Fruit fly (Drosophila melanogaster) whole organism, embryonic: Measurements from ENCODE around the gene BORCS6.
A peak's percentile ranks its signal among the peaks of the same experiment; 100 is the strongest.

Source experiments
- Abd-B ChIP-seq: fragments of 200-800 bp; sonication (Bioruptor generic); optimal IDR thresholded peaks from 2 replicates; lab custom pipeline; 2018; ENCODE audit warnings: missing biosample characterization, mild to moderate bottlenecking, missing genetic modification characterization, moderate library complexity
- CG10321 ChIP-seq: fragments of 200-800 bp; sonication (Bioruptor generic); IDR thresholded peaks from 2 replicates; pipeline ENCODE4 v1.3.6; 2022; ENCODE audit warnings: missing biosample characterization, missing genetic modification characterization
- CG10979 ChIP-seq: fragments of 200-800 bp; sonication (Bioruptor generic); optimal IDR thresholded peaks from 2 replicates; lab custom pipeline; 2018; ENCODE audit warnings: missing biosample characterization, mild to moderate bottlenecking, missing genetic modification characterization, moderate library complexity
- CG11560 ChIP-seq: fragments of 200-800 bp; sonication (Bioruptor generic); IDR thresholded peaks from 3 replicates; pipeline ENCODE4 v1.3.6; 2022; ENCODE audit warnings: missing biosample characterization, missing genetic modification characterization
- CG12769 ChIP-seq: fragments of 200-800 bp; sonication (Bioruptor generic); optimal IDR thresholded peaks from 2 replicates; lab custom pipeline; 2019; ENCODE audit warnings: missing biosample characterization, mild to moderate bottlenecking, missing genetic modification characterization, moderate library complexity
- CG13287 ChIP-seq: fragments of 200-800 bp; sonication (Bioruptor generic); IDR thresholded peaks from 2 replicates; pipeline ENCODE4 v1.3.6; 2022; ENCODE audit warnings: missing biosample characterization, missing genetic modification characterization; ENCODE audit not compliant: partially characterized antibody
- CG14710 ChIP-seq: fragments of 200-800 bp; sonication (Bioruptor generic); optimal IDR thresholded peaks from 3 replicates; lab custom pipeline; 2019; ENCODE audit warnings: missing biosample characterization, mild to moderate bottlenecking, missing genetic modification characterization, moderate library complexity
- CG15269 ChIP-seq: fragments of 200-800 bp; sonication (Bioruptor generic); optimal IDR thresholded peaks from 2 replicates; lab custom pipeline; 2018; ENCODE audit warnings: missing biosample characterization, mild to moderate bottlenecking, missing genetic modification characterization, moderate library complexity
- CG17359 ChIP-seq: fragments of 200-800 bp; sonication (Bioruptor generic); optimal IDR thresholded peaks from 3 replicates; lab custom pipeline; 2018; ENCODE audit warnings: missing biosample characterization, mild to moderate bottlenecking, missing genetic modification characterization, moderate library complexity
- CG30403 ChIP-seq: fragments of 200-800 bp; sonication (Bioruptor generic); optimal IDR thresholded peaks from 3 replicates; lab custom pipeline; 2016; ENCODE audit warnings: missing biosample characterization, missing genetic modification characterization
- CG31441 ChIP-seq: fragments of 200-800 bp; sonication (Bioruptor generic); IDR thresholded peaks from 2 replicates; pipeline ENCODE4 v1.3.6; 2022; ENCODE audit warnings: missing biosample characterization, missing genetic modification characterization
- CG3995 ChIP-seq: fragments of 200-800 bp; sonication (Bioruptor generic); optimal IDR thresholded peaks from 3 replicates; lab custom pipeline; 2016; ENCODE audit warnings: missing biosample characterization, missing genetic modification characterization
- CG5953 ChIP-seq: fragments of 200-800 bp; sonication (Bioruptor generic); IDR thresholded peaks from 2 replicates; pipeline ENCODE4 v1.3.6; 2022; ENCODE audit warnings: missing biosample characterization, missing genetic modification characterization
- CG6854 ChIP-seq: fragments of 200-800 bp; sonication (Bioruptor generic); optimal IDR thresholded peaks from 3 replicates; lab custom pipeline; 2017; ENCODE audit warnings: missing biosample characterization, mild to moderate bottlenecking, missing genetic modification characterization
- CG7372 ChIP-seq: fragments of 200-800 bp; sonication (Bioruptor generic); IDR thresholded peaks from 2 replicates; pipeline ENCODE4 v1.3.6; 2022; ENCODE audit warnings: missing biosample characterization, missing genetic modification characterization
- CG7786 ChIP-seq: fragments of 200-800 bp; sonication (Bioruptor generic); optimal IDR thresholded peaks from 2 replicates; lab custom pipeline; 2016; ENCODE audit warnings: missing biosample characterization, missing genetic modification characterization
- CG8359 ChIP-seq: fragments of 200-800 bp; sonication (Bioruptor generic); optimal IDR thresholded peaks from 2 replicates; lab custom pipeline; 2017; ENCODE audit warnings: missing biosample characterization, mild to moderate bottlenecking, missing genetic modification characterization, borderline replicate concordance
- CG9437 ChIP-seq: fragments of 200-800 bp; sonication (Bioruptor generic); optimal IDR thresholded peaks from 2 replicates; lab custom pipeline; 2018; ENCODE audit warnings: missing biosample characterization, mild to moderate bottlenecking, missing genetic modification characterization
- CG9609 ChIP-seq: fragments of 200-800 bp; sonication (Bioruptor generic); optimal IDR thresholded peaks from 3 replicates; lab custom pipeline; 2016; ENCODE audit warnings: missing biosample characterization, missing genetic modification characterization
- CrebB ChIP-seq: fragments of 200-800 bp; sonication (Bioruptor generic); optimal IDR thresholded peaks from 3 replicates; lab custom pipeline; 2018; ENCODE audit warnings: missing biosample characterization, mild to moderate bottlenecking, missing genetic modification characterization
- Ets97D ChIP-seq: fragments of 200-800 bp; sonication (Bioruptor generic); optimal IDR thresholded peaks from 3 replicates; lab custom pipeline; 2016; ENCODE audit warnings: missing biosample characterization, missing genetic modification characterization
- HmgD ChIP-seq: fragments of 200-800 bp; sonication (Bioruptor generic); optimal IDR thresholded peaks from 3 replicates; lab custom pipeline; 2016; ENCODE audit warnings: missing biosample characterization, missing genetic modification characterization
- HmgZ ChIP-seq: fragments of 200-800 bp; sonication (Bioruptor generic); optimal IDR thresholded peaks from 2 replicates; lab custom pipeline; 2018; ENCODE audit warnings: missing biosample characterization, mild to moderate bottlenecking, missing genetic modification characterization
- Hr3 ChIP-seq: fragments of 200-800 bp; sonication (Bioruptor generic); optimal IDR thresholded peaks from 3 replicates; lab custom pipeline; 2016; ENCODE audit warnings: missing biosample characterization, missing genetic modification characterization
- Mad ChIP-seq: fragments of 200-800 bp; sonication (Bioruptor generic); optimal IDR thresholded peaks from 2 replicates; lab custom pipeline; 2016; ENCODE audit warnings: missing biosample characterization, missing genetic modification characterization
- Med ChIP-seq: fragments of 200-800 bp; sonication (Bioruptor generic); peaks from one replicate; lab custom pipeline; 2016; ENCODE audit warnings: missing biosample characterization, missing genetic modification characterization, mild to moderate bottlenecking, inconsistent platforms, moderate library complexity
- Meics ChIP-seq: fragments of 200-800 bp; sonication (Bioruptor generic); optimal IDR thresholded peaks from 2 replicates; lab custom pipeline; 2017; ENCODE audit warnings: missing biosample characterization, mild to moderate bottlenecking, missing genetic modification characterization
- Mrtf ChIP-seq: fragments of 200-800 bp; sonication (Bioruptor generic); IDR thresholded peaks from 3 replicates; pipeline ENCODE4 v1.3.6; 2022; ENCODE audit warnings: missing biosample characterization, missing genetic modification characterization
- Neu2 ChIP-seq: fragments of 200-800 bp; sonication (Bioruptor generic); optimal IDR thresholded peaks from 3 replicates; lab custom pipeline; 2016; ENCODE audit warnings: missing biosample characterization, missing genetic modification characterization, borderline replicate concordance
- Rfx ChIP-seq: fragments of 200-800 bp; sonication (Bioruptor generic); IDR thresholded peaks from 2 replicates; pipeline ENCODE4 v1.3.6; 2022; ENCODE audit warnings: missing biosample characterization, missing genetic modification characterization
- Rx ChIP-seq: fragments of 200-800 bp; sonication (Bioruptor generic); IDR thresholded peaks from 2 replicates; pipeline ENCODE4 v1.3.6; 2022; ENCODE audit warnings: missing biosample characterization, missing genetic modification characterization
- Spps ChIP-seq: fragments of 200-800 bp; sonication (Bioruptor generic); optimal IDR thresholded peaks from 2 replicates; lab custom pipeline; 2018; ENCODE audit warnings: missing biosample characterization, mild to moderate bottlenecking, missing genetic modification characterization
- TFAM ChIP-seq: fragments of 200-800 bp; sonication (Bioruptor generic); optimal IDR thresholded peaks from 2 replicates; lab custom pipeline; 2017; ENCODE audit warnings: missing biosample characterization, missing genetic modification characterization, inconsistent platforms
- Tbp ChIP-seq: fragments of >200 bp; optimal IDR thresholded peaks from 2 replicates; lab custom pipeline; 2018; ENCODE audit warnings: missing biosample characterization, missing genetic modification characterization
- aop ChIP-seq: fragments of 200-800 bp; sonication (Bioruptor generic); IDR thresholded peaks from 2 replicates; pipeline ENCODE4 v1.3.6; 2022; ENCODE audit warnings: missing biosample characterization, missing genetic modification characterization
- chif ChIP-seq, 2 experiments: fragments of 200-800 bp; sonication (Bioruptor generic); optimal IDR thresholded peaks; 3 replicates each; lab custom pipeline; 2016; ENCODE audit warnings: missing biosample characterization in 2 of 2, missing genetic modification characterization in 2 of 2
- disco-r ChIP-seq: fragments of 200-800 bp; sonication (Bioruptor generic); optimal IDR thresholded peaks from 2 replicates; lab custom pipeline; 2016; ENCODE audit warnings: missing biosample characterization, missing genetic modification characterization
- emc ChIP-seq: fragments of 200-800 bp; sonication (Bioruptor generic); optimal IDR thresholded peaks from 2 replicates; lab custom pipeline; 2016; ENCODE audit warnings: missing biosample characterization, missing genetic modification characterization
- eyg ChIP-seq: fragments of 200-800 bp; sonication (Bioruptor generic); optimal IDR thresholded peaks from 3 replicates; lab custom pipeline; 2016; ENCODE audit warnings: missing biosample characterization, missing genetic modification characterization
- fd3F ChIP-seq: fragments of 200-800 bp; sonication (Bioruptor generic); optimal IDR thresholded peaks from 2 replicates; lab custom pipeline; 2018; ENCODE audit warnings: missing biosample characterization, mild to moderate bottlenecking, missing genetic modification characterization, moderate library complexity
- fru ChIP-seq: fragments of >200 bp; optimal IDR thresholded peaks from 2 replicates; lab custom pipeline; 2017
- gsb ChIP-seq: fragments of 200-800 bp; sonication (Bioruptor generic); IDR thresholded peaks from 2 replicates; pipeline ENCODE4 v1.3.6; 2022; ENCODE audit warnings: missing biosample characterization, missing genetic modification characterization
- pho ChIP-seq: fragments of 200-800 bp; sonication (Bioruptor generic); optimal IDR thresholded peaks from 2 replicates; lab custom pipeline; 2016; ENCODE audit warnings: missing biosample characterization, missing genetic modification characterization
- phol ChIP-seq: fragments of 200-800 bp; sonication (Bioruptor generic); optimal IDR thresholded peaks from 3 replicates; lab custom pipeline; 2018; ENCODE audit warnings: missing biosample characterization, mild to moderate bottlenecking, missing genetic modification characterization, moderate library complexity
- row ChIP-seq: fragments of 200-800 bp; sonication (Bioruptor generic); IDR thresholded peaks from 3 replicates; pipeline ENCODE4 v1.3.6; 2022; ENCODE audit warnings: missing biosample characterization, missing genetic modification characterization
- salm ChIP-seq: fragments of 200-800 bp; sonication (Bioruptor generic); optimal IDR thresholded peaks from 2 replicates; lab custom pipeline; 2018; ENCODE audit warnings: missing biosample characterization, mild to moderate bottlenecking, missing genetic modification characterization
- sr ChIP-seq: fragments of 200-800 bp; sonication (Bioruptor generic); IDR thresholded peaks from 3 replicates; pipeline ENCODE4 v1.3.6; 2022; ENCODE audit warnings: missing biosample characterization, missing genetic modification characterization
- tio ChIP-seq: fragments of 200-800 bp; sonication (Bioruptor generic); optimal IDR thresholded peaks from 2 replicates; lab custom pipeline; 2017; ENCODE audit warnings: missing biosample characterization, missing genetic modification characterization, inconsistent platforms
- toy ChIP-seq: fragments of 200-800 bp; sonication (Bioruptor generic); IDR thresholded peaks from 2 replicates; pipeline ENCODE4 v1.3.6; 2022; ENCODE audit warnings: missing biosample characterization, missing genetic modification characterization
- unpg ChIP-seq: fragments of 200-800 bp; sonication (Bioruptor generic); optimal IDR thresholded peaks from 3 replicates; lab custom pipeline; 2018; ENCODE audit warnings: missing biosample characterization, mild to moderate bottlenecking, missing genetic modification characterization, moderate library complexity
- vnd ChIP-seq: fragments of 200-800 bp; sonication (Bioruptor generic); IDR thresholded peaks from 3 replicates; pipeline ENCODE4 v1.3.6; 2022; ENCODE audit warnings: missing biosample characterization, missing genetic modification characterization; ENCODE audit not compliant: partially characterized antibody

BORCS6 gene

DNA sequence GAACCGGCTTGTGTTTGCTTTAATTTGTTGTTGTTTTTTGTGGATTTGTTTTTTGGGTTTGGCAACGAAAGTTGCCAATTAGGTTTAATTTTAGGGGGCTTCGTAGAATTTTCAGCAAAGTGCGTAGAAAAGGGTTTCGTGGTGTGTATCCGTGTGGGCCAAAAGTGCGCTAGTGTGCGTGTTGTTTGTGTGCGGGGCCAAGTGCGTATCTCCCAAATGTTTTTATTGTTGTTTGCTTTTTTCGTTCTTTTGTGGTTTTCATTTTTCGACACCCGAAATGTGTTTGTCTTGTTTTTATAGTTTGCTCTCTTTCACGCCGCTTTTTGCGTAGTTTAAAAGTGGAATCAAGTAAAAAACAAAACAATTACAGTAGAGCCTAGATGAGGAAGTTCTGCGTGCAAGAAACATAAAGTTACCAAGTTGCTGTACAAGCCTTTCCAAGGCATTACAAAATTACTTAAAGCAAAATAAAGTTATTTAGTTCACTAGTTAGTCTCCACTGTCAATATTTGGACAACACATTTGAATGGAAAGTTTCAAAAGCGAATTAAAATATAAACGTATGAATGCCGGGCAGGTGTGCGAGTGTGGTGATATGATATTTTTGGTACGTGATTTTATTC lies 6.3 kb downstream of the BORCS6 start (continued):
- peak; percentile 94 for TF ChIP-seq CG7786 (GFP tag; lab: Kevin White, UChicago)
- TF ChIP-seq Neu2 (GFP tag; lab: Kevin White, UChicago), result no peak
- TF ChIP-seq CG10321 (GFP tag; lab: Robert Waterston, UW), result no peak
- TF ChIP-seq pho, result peak; percentile 94
- TF ChIP-seq aop (GFP tag; lab: Robert Waterston, UW), result no peak
- peak; percentile 85 for TF ChIP-seq fd3F
- no peak for TF ChIP-seq phol (tag; lab: Kevin White, UChicago)
- no peak for TF ChIP-seq Spps (tag; lab: Kevin White, UChicago)
- TF ChIP-seq CG6854 (GFP tag; lab: Kevin White, UChicago), result peak; percentile 31
- peak; percentile 78 for TF ChIP-seq CG9609
- TF ChIP-seq fru (lab: Kevin White, UChicago), result no peak
- TF ChIP-seq Ets97D (GFP tag; lab: Kevin White, UChicago), result peak; percentile 40
- no peak for TF ChIP-seq CG10979 (tag; lab: Kevin White, UChicago)
- TF ChIP-seq disco-r (GFP tag; lab: Kevin White, UChicago), result peak; percentile 69
- TF ChIP-seq eyg (GFP tag; lab: Kevin White, UChicago), result peak; percentile 76
- TF ChIP-seq Mrtf (GFP tag; lab: Robert Waterston, UW), result peak; percentile 70; the same call in 2 of the 3 replicates
- peak; percentile 87 for TF ChIP-seq row
- TF ChIP-seq Rx (GFP tag; lab: Robert Waterston, UW), result peak; percentile 76
- peak; percentile 80 for TF ChIP-seq CG15269
- TF ChIP-seq CG14710 (tag; lab: Kevin White, UChicago), result no peak
- peak; percentile 99 for TF ChIP-seq Med (GFP tag; lab: Kevin White, UChicago)
- no peak for TF ChIP-seq salm (tag; lab: Kevin White, UChicago)
- TF ChIP-seq emc (GFP tag; lab: Kevin White, UChicago), result peak; percentile 11
- TF ChIP-seq CG7372 (GFP tag; lab: Robert Waterston, UW), result peak; percentile 79
- TF ChIP-seq HmgD (GFP tag; lab: Kevin White, UChicago), result peak; percentile 8
- peak; percentile 65; the same call in 2 of the 3 replicates for TF ChIP-seq CG11560 (tag; lab: Robert Waterston, UW)
- no peak for TF ChIP-seq TFAM
- TF ChIP-seq CG13287 (GFP tag; lab: Robert Waterston, UW), result no peak; the same call in 1 of the 2 replicates
- peak; percentile 68 for TF ChIP-seq CG17359
- TF ChIP-seq gsb (GFP tag; lab: Robert Waterston, UW), result peak; percentile 77
- peak; percentile 82 for TF ChIP-seq CG30403 (GFP tag; lab: Kevin White, UChicago)
- TF ChIP-seq CG3995, result peak; percentile 68
- TF ChIP-seq CG31441 (GFP tag; lab: Robert Waterston, UW), result peak; percentile 39; the same call in 1 of the 2 replicates
- no peak for TF ChIP-seq Tbp (GFP tag; lab: Kevin White, UChicago)
- TF ChIP-seq Hr3, result peak; percentile 15
- peak; percentile 91 for TF ChIP-seq HmgZ (tag; lab: Kevin White, UChicago)
- TF ChIP-seq chif (GFP tag; optimal IDR thresholded peaks at IDR 0.05; lab: Kevin White, UChicago), result peak; percentile 42 to 49
- no peak for TF ChIP-seq CG5953 (GFP tag; lab: Robert Waterston, UW)
- peak; percentile 70 for TF ChIP-seq unpg (GFP tag; lab: Kevin White, UChicago)
- peak; percentile 96 for TF ChIP-seq Rfx
- TF ChIP-seq CG12769 (tag; lab: Kevin White, UChicago), result peak; percentile 94
- TF ChIP-seq tio (GFP tag; lab: Kevin White, UChicago), result peak; percentile 81
- TF ChIP-seq CG9437 (GFP tag; lab: Kevin White, UChicago), result no peak
- TF ChIP-seq vnd (GFP tag; lab: Robert Waterston, UW), result no peak
- peak; percentile 78 for TF ChIP-seq CrebB (tag; lab: Kevin White, UChicago)
- peak; percentile 93 for TF ChIP-seq Meics (GFP tag; lab: Kevin White, UChicago)
- no peak for TF ChIP-seq CG8359 (GFP tag; lab: Kevin White, UChicago)
- peak; percentile 67 for TF ChIP-seq toy (GFP tag; lab: Robert Waterston, UW)
- TF ChIP-seq sr, result no peak
- TF ChIP-seq Mad (GFP tag; lab: Kevin White, UChicago), result peak; percentile 3
- peak; percentile 65 for TF ChIP-seq Abd-B (GFP tag; lab: Kevin White, UChicago)
